Fruit fly (Drosophila melanogaster) whole organism, embryonic: ENCODE data around the gene Tm1.

ENCODE experiments used
- Atf-2 ChIP-seq: fragments of 200-800 bp; sonication (Bioruptor generic); optimal IDR thresholded peaks from 2 replicates; lab custom pipeline; 2016; ENCODE audit warnings: missing biosample characterization, missing genetic modification characterization
- CG10543 ChIP-seq: fragments of 200-800 bp; sonication (Bioruptor generic); optimal IDR thresholded peaks from 3 replicates; lab custom pipeline; 2017; ENCODE audit warnings: missing biosample characterization, mild to moderate bottlenecking, missing genetic modification characterization, moderate library complexity
- CG11085 ChIP-seq: fragments of 200-800 bp; sonication (Bioruptor generic); IDR thresholded peaks from 2 replicates; pipeline ENCODE4 v1.3.6; 2022; ENCODE audit warnings: missing biosample characterization, missing genetic modification characterization
- CG12155 ChIP-seq: fragments of 200-800 bp; sonication (Bioruptor generic); optimal IDR thresholded peaks from 3 replicates; lab custom pipeline; 2016; ENCODE audit warnings: missing biosample characterization, missing genetic modification characterization
- CG12744 ChIP-seq: fragments of 200-800 bp; sonication (Bioruptor generic); optimal IDR thresholded peaks from 2 replicates; lab custom pipeline; 2016; ENCODE audit warnings: missing biosample characterization, missing genetic modification characterization
- CG14710 ChIP-seq: fragments of 200-800 bp; sonication (Bioruptor generic); optimal IDR thresholded peaks from 3 replicates; lab custom pipeline; 2019; ENCODE audit warnings: missing biosample characterization, mild to moderate bottlenecking, missing genetic modification characterization, moderate library complexity
- CG15696 ChIP-seq: fragments of 200-800 bp; sonication (Bioruptor generic); optimal IDR thresholded peaks from 2 replicates; lab custom pipeline; 2019; ENCODE audit warnings: missing biosample characterization, mild to moderate bottlenecking, missing genetic modification characterization, moderate library complexity
- CG16815 ChIP-seq: fragments of 200-800 bp; sonication (Bioruptor generic); optimal IDR thresholded peaks from 3 replicates; lab custom pipeline; 2017; ENCODE audit warnings: missing biosample characterization, mild to moderate bottlenecking, missing genetic modification characterization
- CG17359 ChIP-seq: fragments of 200-800 bp; sonication (Bioruptor generic); optimal IDR thresholded peaks from 3 replicates; lab custom pipeline; 2018; ENCODE audit warnings: missing biosample characterization, mild to moderate bottlenecking, missing genetic modification characterization, moderate library complexity
- CG1832 ChIP-seq: fragments of 200-800 bp; sonication (Bioruptor generic); optimal IDR thresholded peaks from 2 replicates; lab custom pipeline; 2017; ENCODE audit warnings: missing biosample characterization, mild to moderate bottlenecking, missing genetic modification characterization, inconsistent platforms
- CG18764 ChIP-seq: fragments of 200-800 bp; sonication (Bioruptor generic); optimal IDR thresholded peaks from 3 replicates; lab custom pipeline; 2016; ENCODE audit warnings: missing biosample characterization, missing genetic modification characterization
- CG2129 ChIP-seq: fragments of 200-800 bp; sonication (Bioruptor generic); IDR thresholded peaks from 2 replicates; pipeline ENCODE4 v1.3.6; 2022; ENCODE audit warnings: missing biosample characterization, missing genetic modification characterization; ENCODE audit not compliant: partially characterized antibody
- CG2712 ChIP-seq: fragments of 200-800 bp; optimal IDR thresholded peaks from 3 replicates; lab custom pipeline; 2019; ENCODE audit warnings: missing biosample characterization, mild to moderate bottlenecking, missing genetic modification characterization, moderate library complexity
- CG2889 ChIP-seq: fragments of 200-800 bp; sonication (Bioruptor generic); IDR thresholded peaks from 3 replicates; pipeline ENCODE4 v1.3.6; 2022; ENCODE audit warnings: missing biosample characterization, missing genetic modification characterization
- CG32532 ChIP-seq: fragments of 200-800 bp; sonication (Bioruptor generic); IDR thresholded peaks from 2 replicates; pipeline ENCODE4 v1.3.6; 2022; ENCODE audit warnings: missing biosample characterization, missing genetic modification characterization
- CG7271 ChIP-seq: fragments of 200-800 bp; sonication (Bioruptor generic); optimal IDR thresholded peaks from 2 replicates; lab custom pipeline; 2018; ENCODE audit warnings: missing biosample characterization, mild to moderate bottlenecking, missing genetic modification characterization, moderate library complexity
- CG7987 ChIP-seq: fragments of 200-800 bp; sonication (Bioruptor generic); optimal IDR thresholded peaks from 2 replicates; lab custom pipeline; 2018; ENCODE audit warnings: missing biosample characterization, mild to moderate bottlenecking, missing genetic modification characterization, moderate library complexity
- Camta ChIP-seq: fragments of 200-800 bp; sonication (Bioruptor generic); optimal IDR thresholded peaks from 2 replicates; lab custom pipeline; 2016; ENCODE audit warnings: missing biosample characterization, missing genetic modification characterization
- Dp ChIP-seq: fragments of 200-800 bp; sonication (Bioruptor generic); optimal IDR thresholded peaks from 2 replicates; lab custom pipeline; 2018; ENCODE audit warnings: missing biosample characterization, mild to moderate bottlenecking, missing genetic modification characterization, moderate library complexity
- Eip74EF ChIP-seq, 2 experiments: fragments of 200-800 bp in 1 of 2; fragments of >200 bp in 1 of 2; sonication (Bioruptor generic) in 1 of 2; optimal IDR thresholded peaks; 2 replicates each; lab custom pipeline; 2017 to 2019; ENCODE audit warnings: missing biosample characterization in 2 of 2, missing genetic modification characterization in 2 of 2, mild to moderate bottlenecking in 1 of 2, moderate library complexity in 1 of 2
- GATAe ChIP-seq: fragments of 200-800 bp; sonication (Bioruptor generic); conservative IDR thresholded peaks from 2 replicates; pipeline ENCODE4 v1.3.6; 2022; ENCODE audit warnings: missing biosample characterization, missing genetic modification characterization
- HLHmδ ChIP-seq: fragments of 200-800 bp; sonication (Bioruptor generic); optimal IDR thresholded peaks from 2 replicates; lab custom pipeline; 2018; ENCODE audit warnings: missing biosample characterization, mild to moderate bottlenecking, missing genetic modification characterization, moderate library complexity
- Hey ChIP-seq: fragments of 200-800 bp; sonication (Bioruptor generic); optimal IDR thresholded peaks from 3 replicates; lab custom pipeline; 2018; ENCODE audit warnings: missing biosample characterization, mild to moderate bottlenecking, missing genetic modification characterization
- Hr51 ChIP-seq, 2 experiments: fragments of 200-800 bp; sonication (Bioruptor generic); optimal IDR thresholded peaks; 2 replicates in 1 of 2; 3 replicates in 1 of 2; lab custom pipeline; 2016 to 2018; ENCODE audit warnings: missing biosample characterization in 2 of 2, missing genetic modification characterization in 2 of 2, mild to moderate bottlenecking in 1 of 2, moderate library complexity in 1 of 2
- Lim3 ChIP-seq: fragments of 200-800 bp; sonication (Bioruptor generic); IDR thresholded peaks from 2 replicates; pipeline ENCODE4 v1.3.6; 2022; ENCODE audit warnings: missing biosample characterization, missing genetic modification characterization
- MTF-1 ChIP-seq: fragments of 200-800 bp; sonication (Bioruptor generic); optimal IDR thresholded peaks from 2 replicates; lab custom pipeline; 2018; ENCODE audit warnings: missing biosample characterization, mild to moderate bottlenecking, missing genetic modification characterization, borderline replicate concordance
- ato ChIP-seq: fragments of 200-800 bp; sonication (Bioruptor generic); IDR thresholded peaks from 2 replicates; pipeline ENCODE4 v1.3.6; 2022; ENCODE audit warnings: missing biosample characterization, missing genetic modification characterization; ENCODE audit not compliant: partially characterized antibody
- bowl ChIP-seq: fragments of 200-800 bp; sonication (Bioruptor generic); IDR thresholded peaks from 2 replicates; pipeline ENCODE4 v1.3.6; 2022; ENCODE audit warnings: missing biosample characterization, missing genetic modification characterization
- bsh ChIP-seq, 2 experiments: fragments of 200-800 bp; sonication (Bioruptor generic); optimal IDR thresholded peaks; 2 replicates each; lab custom pipeline; 2017 to 2018; ENCODE audit warnings: mild to moderate bottlenecking in 2 of 2, missing biosample characterization in 2 of 2, missing genetic modification characterization in 2 of 2, moderate library complexity in 1 of 2
- chn ChIP-seq: fragments of 200-800 bp; sonication (Bioruptor generic); optimal IDR thresholded peaks from 2 replicates; lab custom pipeline; 2016; ENCODE audit warnings: missing biosample characterization, missing genetic modification characterization
- dimm ChIP-seq: fragments of 200-800 bp; sonication (Bioruptor generic); IDR thresholded peaks from 2 replicates; pipeline ENCODE4 v1.3.6; 2022; ENCODE audit warnings: missing biosample characterization, missing genetic modification characterization
- gcm2 ChIP-seq: fragments of 200-800 bp; sonication (Bioruptor generic); optimal IDR thresholded peaks from 2 replicates; lab custom pipeline; 2016; ENCODE audit warnings: missing biosample characterization, missing genetic modification characterization
- gt ChIP-seq: fragments of 200-800 bp; sonication (Bioruptor generic); IDR thresholded peaks from 2 replicates; pipeline ENCODE4 v1.3.6; 2022; ENCODE audit warnings: missing biosample characterization, missing genetic modification characterization
- hb ChIP-seq: fragments of 200-800 bp; sonication (Bioruptor generic); IDR thresholded peaks from 3 replicates; pipeline ENCODE4 v1.3.6; 2022; ENCODE audit warnings: missing biosample characterization, missing genetic modification characterization; ENCODE audit not compliant: partially characterized antibody
- her ChIP-seq: fragments of 200-800 bp; sonication (Bioruptor generic); optimal IDR thresholded peaks from 2 replicates; lab custom pipeline; 2016; ENCODE audit warnings: missing biosample characterization, missing genetic modification characterization
- lola ChIP-seq, 3 experiments: fragments of >200 bp in 2 of 3; fragments of 200-800 bp in 1 of 3; sonication (Bioruptor generic) in 1 of 3; optimal IDR thresholded peaks; 2 replicates each; lab custom pipeline; 2017 to 2019; ENCODE audit warnings: missing biosample characterization in 3 of 3, missing genetic modification characterization in 3 of 3, mild to moderate bottlenecking in 1 of 3, moderate library complexity in 1 of 3
- maf-S ChIP-seq: fragments of 200-800 bp; sonication (Bioruptor generic); optimal IDR thresholded peaks from 2 replicates; lab custom pipeline; 2016; ENCODE audit warnings: missing biosample characterization, missing genetic modification characterization
- mam ChIP-seq: fragments of 200-800 bp; sonication (Bioruptor generic); optimal IDR thresholded peaks from 3 replicates; lab custom pipeline; 2016; ENCODE audit warnings: missing biosample characterization, missing genetic modification characterization
- odd ChIP-seq: fragments of 200-800 bp; sonication (Bioruptor generic); optimal IDR thresholded peaks from 2 replicates; lab custom pipeline; 2017; ENCODE audit warnings: missing biosample characterization, mild to moderate bottlenecking, missing genetic modification characterization
- repo ChIP-seq: fragments of 200-800 bp; sonication (Bioruptor generic); optimal IDR thresholded peaks from 2 replicates; lab custom pipeline; 2016; ENCODE audit warnings: missing biosample characterization, missing genetic modification characterization
- seq ChIP-seq: fragments of 200-800 bp; sonication (Bioruptor generic); IDR thresholded peaks from 2 replicates; pipeline ENCODE4 v1.3.6; 2022; ENCODE audit warnings: missing biosample characterization, missing genetic modification characterization
- sob ChIP-seq: fragments of 200-800 bp; sonication (Bioruptor generic); IDR thresholded peaks from 2 replicates; pipeline ENCODE4 v1.3.6; 2022; ENCODE audit warnings: missing biosample characterization, missing genetic modification characterization
- tgo ChIP-seq: fragments of 200-800 bp; sonication (Bioruptor generic); IDR thresholded peaks from 3 replicates; pipeline ENCODE4 v1.3.6; 2022; ENCODE audit warnings: missing biosample characterization, missing genetic modification characterization
- tin ChIP-seq: fragments of 200-800 bp; sonication (Bioruptor generic); optimal IDR thresholded peaks from 3 replicates; lab custom pipeline; 2016; ENCODE audit warnings: missing biosample characterization, missing genetic modification characterization
- tup ChIP-seq: fragments of 200-800 bp; sonication (Bioruptor generic); optimal IDR thresholded peaks from 2 replicates; lab custom pipeline; 2016; ENCODE audit warnings: missing biosample characterization, mild to moderate bottlenecking, missing genetic modification characterization, moderate library complexity
- unpg ChIP-seq: fragments of 200-800 bp; sonication (Bioruptor generic); optimal IDR thresholded peaks from 3 replicates; lab custom pipeline; 2018; ENCODE audit warnings: missing biosample characterization, mild to moderate bottlenecking, missing genetic modification characterization, moderate library complexity
- zen ChIP-seq: fragments of 200-800 bp; sonication (Bioruptor generic); optimal IDR thresholded peaks from 3 replicates; lab custom pipeline; 2018; ENCODE audit warnings: missing biosample characterization, mild to moderate bottlenecking, missing genetic modification characterization, moderate library complexity
- zf30C ChIP-seq: fragments of 200-800 bp; sonication (Bioruptor generic); optimal IDR thresholded peaks from 3 replicates; lab custom pipeline; 2018; ENCODE audit warnings: missing biosample characterization, mild to moderate bottlenecking, missing genetic modification characterization
- zfh2 ChIP-seq: fragments of 200-800 bp; sonication (Bioruptor generic); optimal IDR thresholded peaks from 2 replicates; lab custom pipeline; 2016; ENCODE audit warnings: missing biosample characterization, missing genetic modification characterization

The Tm1 gene

DNA sequence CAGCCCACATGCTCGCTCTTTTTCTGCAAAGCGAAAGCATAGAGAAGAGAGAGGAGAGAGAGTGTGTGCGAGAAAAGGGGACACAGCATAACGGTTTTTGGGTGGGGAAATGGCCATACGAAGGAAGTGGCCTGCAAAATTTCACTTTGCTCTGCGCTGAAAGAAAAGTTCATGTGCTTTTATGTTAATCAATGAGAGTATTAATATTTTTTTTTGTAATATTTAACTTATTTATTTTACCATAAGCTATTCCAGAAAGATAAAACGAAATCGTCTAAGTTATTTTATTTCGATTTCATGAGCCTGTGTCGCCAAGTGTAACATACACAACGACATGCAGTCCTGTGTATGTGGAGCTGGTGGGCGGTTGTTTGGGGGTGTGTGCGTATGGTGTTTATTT is 27.6 kb upstream of the Tm1 start (continued):
- no peak for TF ChIP-seq hb (GFP tag; lab: Robert Waterston, UW)
- no peak for TF ChIP-seq Dp
- no peak for TF ChIP-seq HLHmδ (GFP tag; lab: Kevin White, UChicago)
- no peak for TF ChIP-seq CG7271
- TF ChIP-seq ato (GFP tag; lab: Robert Waterston, UW), result no peak
- peak; percentile 42; the same call in 1 of the 2 replicates for TF ChIP-seq dimm (GFP tag; lab: Robert Waterston, UW)
- peak; percentile 57 for TF ChIP-seq zf30C (GFP tag; lab: Kevin White, UChicago)
- no peak for TF ChIP-seq maf-S (GFP tag; lab: Kevin White, UChicago)
- no peak for TF ChIP-seq bowl (GFP tag; lab: Robert Waterston, UW)
- 0 out of 3 replicates have a peak, but pooled peaks have one; percentile 66 for TF ChIP-seq CG2889 (GFP tag; lab: Robert Waterston, UW)
- no peak for TF ChIP-seq CG7987 (GFP tag; lab: Kevin White, UChicago)
- no peak for TF ChIP-seq bsh (GFP tag; optimal IDR thresholded peaks at IDR 0.05; lab: Kevin White, UChicago)
- peak in 1 of 2 experiments; percentile 30 for TF ChIP-seq Hr51 (GFP tag; optimal IDR thresholded peaks at IDR 0.05; lab: Kevin White, UChicago)
- peak; percentile 74 for TF ChIP-seq seq (GFP tag; lab: Robert Waterston, UW)
- peak; percentile 79 for TF ChIP-seq sob (GFP tag; lab: Robert Waterston, UW)
- TF ChIP-seq chn, result no peak
- 0 out of 2 replicates have a peak, but pooled peaks have one; percentile 14 for TF ChIP-seq gt
- peak; percentile 0 for TF ChIP-seq mam (GFP tag; lab: Kevin White, UChicago)
- no peak for TF ChIP-seq unpg (GFP tag; lab: Kevin White, UChicago)
- no peak for TF ChIP-seq CG1832 (GFP tag; lab: Kevin White, UChicago)
- no peak for TF ChIP-seq MTF-1 (GFP tag; lab: Kevin White, UChicago)
- peak in 1 of 3 experiments; percentile 3 for TF ChIP-seq lola (GFP tag; optimal IDR thresholded peaks at IDR 0.05; lab: Kevin White, UChicago)
- no peak for TF ChIP-seq CG18764 (GFP tag; lab: Kevin White, UChicago)
- TF ChIP-seq CG12155 (GFP tag; lab: Kevin White, UChicago), result peak; percentile 40
- no peak for TF ChIP-seq Camta
- TF ChIP-seq Hey (tag; lab: Kevin White, UChicago), result no peak
- TF ChIP-seq CG15696 (tag; lab: Kevin White, UChicago), result no peak
- TF ChIP-seq CG11085 (GFP tag; lab: Robert Waterston, UW), result 0 out of 2 replicates have a peak, but pooled peaks have one; percentile 24
- TF ChIP-seq CG14710 (tag; lab: Kevin White, UChicago), result no peak
- no peak for TF ChIP-seq CG12744 (GFP tag; lab: Kevin White, UChicago)
- TF ChIP-seq tup, result no peak
- no peak for TF ChIP-seq zen
- TF ChIP-seq Atf-2, result no peak
- TF ChIP-seq CG16815, result peak; percentile 28
- no peak for TF ChIP-seq odd (GFP tag; lab: Kevin White, UChicago)
- TF ChIP-seq Lim3 (GFP tag; lab: Robert Waterston, UW), result 0 out of 2 replicates have a peak, but pooled peaks have one; percentile 31
- TF ChIP-seq CG2712 (tag; lab: Kevin White, UChicago), result peak; percentile 73
- peak; percentile 32 for TF ChIP-seq zfh2
- TF ChIP-seq CG10543, result no peak
- TF ChIP-seq gcm2, result no peak
- peak; percentile 86 for TF ChIP-seq CG32532 (GFP tag; lab: Robert Waterston, UW)
- TF ChIP-seq her, result no peak
- TF ChIP-seq GATAe (GFP tag; lab: Robert Waterston, UW), result 0 out of 2 replicates have a peak, but pooled peaks have one; percentile 14
- no peak for TF ChIP-seq Eip74EF (GFP tag; optimal IDR thresholded peaks at IDR 0.05; lab: Kevin White, UChicago)
- no peak for TF ChIP-seq repo
- TF ChIP-seq CG2129 (GFP tag; lab: Robert Waterston, UW), result no peak
- peak; percentile 3 for TF ChIP-seq tin
- peak; percentile 80 for TF ChIP-seq tgo (GFP tag; lab: Robert Waterston, UW)
- peak; percentile 69 for TF ChIP-seq CG17359
